Worm (Caenorhabditis elegans): ENCODE data around the gene T23B5.4.

T23B5.4 gene

DNA sequence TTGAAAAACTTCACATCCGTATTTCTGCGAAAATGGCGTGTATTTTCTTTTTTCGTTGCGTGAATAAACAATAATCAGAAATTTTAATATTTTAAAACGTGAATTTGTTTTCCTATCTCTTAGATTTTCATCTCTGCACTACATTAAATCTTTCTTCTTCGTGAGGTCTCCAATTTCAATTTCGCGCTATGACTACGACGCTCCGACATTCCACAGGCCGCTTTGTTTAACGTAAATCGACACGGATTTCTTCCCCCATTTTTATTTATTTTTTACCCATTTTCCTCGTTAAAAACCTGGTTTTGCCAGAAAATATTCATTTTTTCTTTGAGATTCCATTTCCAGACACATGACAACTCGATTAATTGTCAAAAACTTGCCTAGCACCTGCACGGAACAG lies 49.8 kb downstream of the T23B5.4 start, which contains the start of the genes T23F6.3 and rbd-1 (continued):
- peak; percentile 54; the same call in 1 of the 2 replicates for TF ChIP-seq pha-4 (GFP tag; IDR thresholded peaks at IDR 0.05)
- TF ChIP-seq pha-4 (tag; optimal IDR thresholded peaks at IDR 0.05): peak; percentile 83
- TF ChIP-seq daf-8 (GFP tag; IDR thresholded peaks at IDR 0.05): no peak
- TF ChIP-seq nhr-48 (tag; optimal IDR thresholded peaks at IDR 0.05): no peak
- TF ChIP-seq egl-27 (tag; optimal IDR thresholded peaks at IDR 0.05): no peak
- no peak for TF ChIP-seq lin-15B (tag; optimal IDR thresholded peaks at IDR 0.05)
- peak; percentile 55; the same call in 1 of the 2 replicates for TF ChIP-seq snpc-1.2 (GFP tag; IDR thresholded peaks at IDR 0.05)
- TF ChIP-seq nhr-10 (tag; optimal IDR thresholded peaks at IDR 0.05): no peak
- no peak for TF ChIP-seq tag-97 (GFP tag; IDR thresholded peaks at IDR 0.05)
- peak; percentile 53 for TF ChIP-seq unc-130 (GFP tag; optimal IDR thresholded peaks at IDR 0.05)
- no peak for TF ChIP-seq ceh-62 (tag; optimal IDR thresholded peaks at IDR 0.05)
- TF ChIP-seq mxl-2 (GFP tag; conservative IDR thresholded peaks at IDR 0.05): no peak
- TF ChIP-seq zag-1 (tag; optimal IDR thresholded peaks at IDR 0.05): no peak
- TF ChIP-seq madf-5 (GFP tag; IDR thresholded peaks at IDR 0.05): no peak
- TF ChIP-seq skn-1 (tag; optimal IDR thresholded peaks at IDR 0.05): no peak
- TF ChIP-seq R02D3.7 (tag; optimal IDR thresholded peaks at IDR 0.05): peak; percentile 81
- TF ChIP-seq pqm-1 (tag; optimal IDR thresholded peaks at IDR 0.05): peak; percentile 6
- peak; percentile 65 for TF ChIP-seq nhr-102 (tag; optimal IDR thresholded peaks at IDR 0.05)
- TF ChIP-seq F49E8.2 (tag; optimal IDR thresholded peaks at IDR 0.05; ENCODE audit: borderline replicate concordance): no peak
- TF ChIP-seq ZK337.2 (GFP tag; IDR thresholded peaks at IDR 0.05): peak; percentile 55; the same call in 1 of the 2 replicates
- no peak for TF ChIP-seq Y105C5A.15 (GFP tag; IDR thresholded peaks at IDR 0.05)
- TF ChIP-seq attf-4 (tag; optimal IDR thresholded peaks at IDR 0.05): no peak
- TF ChIP-seq zfp-3 (GFP tag; conservative IDR thresholded peaks at IDR 0.05): no peak
- no peak for TF ChIP-seq aha-1 (tag)
- peak; percentile 69 for TF ChIP-seq duxl-1 (tag; optimal IDR thresholded peaks at IDR 0.05; ENCODE audit: poor library complexity)
- no peak for TF ChIP-seq ZK546.5 (tag; optimal IDR thresholded peaks at IDR 0.05)
- TF ChIP-seq T20F7.1 (GFP tag; optimal IDR thresholded peaks at IDR 0.05): peak; percentile 100
- peak; percentile 66 for TF ChIP-seq hlh-11 (tag; optimal IDR thresholded peaks at IDR 0.05)
- peak; percentile 83 for TF ChIP-seq lin-38 (GFP tag; IDR thresholded peaks at IDR 0.05)
- peak; percentile 36 for TF ChIP-seq jun-1 (tag; optimal IDR thresholded peaks at IDR 0.05)
- peak; percentile 47 for TF ChIP-seq spr-1 (tag; optimal IDR thresholded peaks at IDR 0.05)
- peak; percentile 100 for TF ChIP-seq Y48G9A.11 (GFP tag; IDR thresholded peaks at IDR 0.05)
- no peak for TF ChIP-seq snpc-4 (tag; optimal IDR thresholded peaks at IDR 0.05)
- peak; percentile 60 for TF ChIP-seq nhr-6 (tag; optimal IDR thresholded peaks at IDR 0.05)
- TF ChIP-seq ceh-44 (GFP tag; IDR thresholded peaks at IDR 0.05): no peak
- no peak for TF ChIP-seq ceh-82 (tag; optimal IDR thresholded peaks at IDR 0.05)
- no peak for TF ChIP-seq fos-1 (tag; optimal IDR thresholded peaks at IDR 0.05)
- no peak for TF ChIP-seq php-3 (GFP tag; IDR thresholded peaks at IDR 0.05)
- TF ChIP-seq mdt-29 (GFP tag; IDR thresholded peaks at IDR 0.05): no peak
- peak; percentile 65 for TF ChIP-seq nhr-11 (tag; optimal IDR thresholded peaks at IDR 0.05)
- no peak for TF ChIP-seq aly-2 (tag; optimal IDR thresholded peaks at IDR 0.05)
- peak; percentile 80 for TF ChIP-seq nhr-77 (tag; optimal IDR thresholded peaks at IDR 0.05)
- TF ChIP-seq zfp-2 (tag; optimal IDR thresholded peaks at IDR 0.05): no peak
- TF ChIP-seq ces-1 (GFP tag; optimal IDR thresholded peaks at IDR 0.05): no peak
- peak; percentile 59 for TF ChIP-seq lin-13 (GFP tag; optimal IDR thresholded peaks at IDR 0.05)
- TF ChIP-seq daf-12 (tag; optimal IDR thresholded peaks at IDR 0.05): no peak
- TF ChIP-seq ceh-28 (tag; optimal IDR thresholded peaks at IDR 0.05): no peak
- no peak for TF ChIP-seq madf-9 (GFP tag; conservative IDR thresholded peaks at IDR 0.05)
- no peak for TF ChIP-seq ztf-11 (tag; optimal IDR thresholded peaks at IDR 0.05)
- peak; percentile 15 to 92 for TF ChIP-seq lsy-2 (tag; optimal IDR thresholded peaks at IDR 0.05)
- TF ChIP-seq egl-43 (GFP tag; IDR thresholded peaks at IDR 0.05): peak; percentile 38; the same call in 1 of the 2 replicates
- no peak for TF ChIP-seq F44E2.7 (GFP tag; IDR thresholded peaks at IDR 0.05)
- peak; percentile 34 for TF ChIP-seq mxl-3 (GFP tag; optimal IDR thresholded peaks at IDR 0.05)
- peak; percentile 51; the same call in 1 of the 2 replicates for TF ChIP-seq ctbp-1 (GFP tag; IDR thresholded peaks at IDR 0.05)

All from whole organism, L4 larva.